Worm (Caenorhabditis elegans) whole organism, L1 larva: Measurements from ENCODE around the gene T20B12.4.
A peak's percentile ranks its signal among the peaks of the same experiment; 100 is the strongest.

ENCODE experiments used
- C04F5.9 ChIP-seq: sonication (generic microtip); optimal IDR thresholded peaks from 2 replicates; lab custom pipeline; 2016; ENCODE audit warnings: missing genetic modification characterization, missing compliant biosample characterization
- C16A3.4 ChIP-seq: fragments of 150-350 bp; optimal IDR thresholded peaks from 2 replicates; lab custom pipeline; 2014; ENCODE audit warnings: missing biosample characterization, missing genetic modification characterization
- F16B12.6 ChIP-seq: fragments of 150-350 bp; optimal IDR thresholded peaks from 2 replicates; lab custom pipeline; 2014; ENCODE audit warnings: missing biosample characterization, missing genetic modification characterization
- Y116A8C.19 ChIP-seq: sonication (generic microtip); optimal IDR thresholded peaks from 2 replicates; lab custom pipeline; 2016; ENCODE audit warnings: missing compliant biosample characterization, missing genetic modification characterization, borderline replicate concordance
- aly-2 ChIP-seq: fragments of 150-350 bp; optimal IDR thresholded peaks from 2 replicates; lab custom pipeline; 2014; ENCODE audit warnings: missing biosample characterization, missing genetic modification characterization
- ama-1 ChIP-seq: fragments of 150-350 bp; optimal IDR thresholded peaks from 2 replicates; lab custom pipeline; 2014
- blmp-1 ChIP-seq: fragments of 150-350 bp; optimal IDR thresholded peaks from 2 replicates; lab custom pipeline; 2014; ENCODE audit warnings: missing biosample characterization, missing genetic modification characterization
- ceh-82 ChIP-seq, 3 experiments: fragments of 150-350 bp in 1 of 3; sonication (generic microtip) in 2 of 3; optimal IDR thresholded peaks; 2 replicates each; lab custom pipeline; 2014 to 2017; ENCODE audit warnings: missing biosample characterization in 3 of 3, missing genetic modification characterization in 3 of 3
- ces-1 ChIP-seq: fragments of 150-350 bp; optimal IDR thresholded peaks from 2 replicates; lab custom pipeline; 2014; ENCODE audit warnings: missing biosample characterization, missing genetic modification reagents, missing genetic modification characterization
- dpl-1 ChIP-seq, 3 experiments: fragments of 150-350 bp in 2 of 3; sonication (generic microtip) in 1 of 3; optimal IDR thresholded peaks; 2 replicates each; lab custom pipeline; 2014 to 2017; ENCODE audit warnings: missing biosample characterization in 3 of 3, missing genetic modification characterization in 3 of 3, missing genetic modification reagents in 3 of 3
- dsc-1 ChIP-seq: sonication (generic microtip); optimal IDR thresholded peaks from 2 replicates; lab custom pipeline; 2016; ENCODE audit warnings: mild to moderate bottlenecking, missing genetic modification characterization, missing compliant biosample characterization
- efl-1 ChIP-seq, 4 experiments: fragments of 150-350 bp; optimal IDR thresholded peaks in 3 of 4; peaks in 1 of 4; 1 replicate in 1 of 4; 2 replicates in 3 of 4; lab custom pipeline; 2014; ENCODE audit warnings: missing biosample characterization in 2 of 4, missing genetic modification characterization in 2 of 4, missing genetic modification reagents in 2 of 4
- efl-3 ChIP-seq: fragments of 200-800 bp; sonication (Bioruptor generic); optimal IDR thresholded peaks from 2 replicates; lab custom pipeline; 2018; ENCODE audit warnings: mild to moderate bottlenecking, missing genetic modification characterization, missing compliant biosample characterization
- egl-13 ChIP-seq: sonication (generic microtip); optimal IDR thresholded peaks from 2 replicates; lab custom pipeline; 2016; ENCODE audit warnings: missing genotype, missing genetic modification reagents, missing genetic modification characterization, missing compliant biosample characterization
- elt-3 ChIP-seq, 6 experiments: fragments of 150-350 bp in 1 of 6; sonication (generic microtip); optimal IDR thresholded peaks; 2 replicates each; lab custom pipeline; 2017 to 2018; ENCODE audit warnings: missing biosample characterization in 6 of 6, missing genetic modification characterization in 6 of 6, inconsistent platforms in 1 of 6
- ets-5 ChIP-seq: fragments of 200-800 bp; sonication (Bioruptor generic); IDR thresholded peaks from 2 replicates; pipeline ENCODE4 v1.3.6; 2022; ENCODE audit warnings: missing genetic modification characterization, missing compliant biosample characterization
- fkh-10 ChIP-seq: sonication (generic microtip); optimal IDR thresholded peaks from 2 replicates; lab custom pipeline; 2017; ENCODE audit warnings: missing biosample characterization, missing genetic modification reagents, missing genetic modification characterization
- fkh-8 ChIP-seq: sonication (generic microtip); optimal IDR thresholded peaks from 2 replicates; lab custom pipeline; 2016; ENCODE audit warnings: mild to moderate bottlenecking, missing genetic modification characterization, missing compliant biosample characterization
- hlh-4 ChIP-seq: sonication (generic microtip); optimal IDR thresholded peaks from 2 replicates; lab custom pipeline; 2016; ENCODE audit warnings: mild to moderate bottlenecking, missing genetic modification characterization, missing compliant biosample characterization
- hpl-2 ChIP-seq: fragments of 150-350 bp; optimal IDR thresholded peaks from 2 replicates; lab custom pipeline; 2014; ENCODE audit warnings: missing biosample characterization, missing genetic modification reagents, missing genetic modification characterization
- jun-1 ChIP-seq: fragments of 150-350 bp; optimal IDR thresholded peaks from 2 replicates; lab custom pipeline; 2014; ENCODE audit warnings: missing biosample characterization, missing genetic modification reagents, missing genetic modification characterization
- lin-14 ChIP-seq: fragments of 200-800 bp; sonication (Bioruptor generic); optimal IDR thresholded peaks from 2 replicates; lab custom pipeline; 2018; ENCODE audit warnings: mild to moderate bottlenecking, missing genetic modification characterization, moderate library complexity, missing compliant biosample characterization
- lin-15B ChIP-seq: fragments of 150-350 bp; sonication (generic microtip); optimal IDR thresholded peaks from 3 replicates; lab custom pipeline; 2014; ENCODE audit warnings: missing biosample characterization, missing genetic modification characterization
- lin-39 ChIP-seq: fragments of 150-350 bp; optimal IDR thresholded peaks from 2 replicates; lab custom pipeline; 2014; ENCODE audit warnings: missing biosample characterization, missing genetic modification reagents, missing genetic modification characterization
- mab-9 ChIP-seq: fragments of 200-800 bp; sonication (Bioruptor generic); IDR thresholded peaks from 2 replicates; pipeline ENCODE4 v1.3.6; 2022; ENCODE audit warnings: missing genetic modification reagents, missing genetic modification characterization, missing compliant biosample characterization
- mdl-1 ChIP-seq, 2 experiments: fragments of 150-350 bp; optimal IDR thresholded peaks; 2 replicates each; lab custom pipeline; 2014 to 2017; ENCODE audit warnings: missing biosample characterization in 2 of 2, missing genetic modification characterization in 2 of 2, inconsistent platforms in 1 of 2
- mep-1 ChIP-seq: fragments of 150-350 bp; optimal IDR thresholded peaks from 2 replicates; lab custom pipeline; 2014; ENCODE audit warnings: missing biosample characterization, missing genetic modification characterization
- nhr-11 ChIP-seq: fragments of 150-350 bp; optimal IDR thresholded peaks from 2 replicates; lab custom pipeline; 2014; ENCODE audit warnings: missing biosample characterization, missing genetic modification characterization
- nhr-20 ChIP-seq: sonication (generic microtip); optimal IDR thresholded peaks from 2 replicates; lab custom pipeline; 2016; ENCODE audit warnings: mild to moderate bottlenecking, missing genetic modification characterization, missing compliant biosample characterization
- nhr-237 ChIP-seq: fragments of 150-350 bp; optimal IDR thresholded peaks from 2 replicates; lab custom pipeline; 2014; ENCODE audit warnings: missing biosample characterization, missing genetic modification characterization
- nhr-71 ChIP-seq: sonication (generic microtip); optimal IDR thresholded peaks from 2 replicates; lab custom pipeline; 2016; ENCODE audit warnings: mild to moderate bottlenecking, missing genetic modification characterization, moderate library complexity, missing compliant biosample characterization
- nhr-76 ChIP-seq: sonication (generic microtip); optimal IDR thresholded peaks from 2 replicates; lab custom pipeline; 2017; ENCODE audit warnings: missing biosample characterization, missing genetic modification characterization
- nhr-84 ChIP-seq: sonication (generic microtip); optimal IDR thresholded peaks from 2 replicates; lab custom pipeline; 2017; ENCODE audit warnings: missing biosample characterization, missing genetic modification characterization
- nhr-90 ChIP-seq: sonication (generic microtip); optimal IDR thresholded peaks from 2 replicates; lab custom pipeline; 2016; ENCODE audit warnings: mild to moderate bottlenecking, missing genetic modification characterization, missing compliant biosample characterization; ENCODE audit not compliant: poor library complexity
- pag-3 ChIP-seq: sonication (generic microtip); optimal IDR thresholded peaks from 2 replicates; lab custom pipeline; 2017; ENCODE audit warnings: missing genetic modification characterization, mild to moderate bottlenecking, missing compliant biosample characterization, antibody characterized with exemption, borderline replicate concordance; ENCODE audit not compliant: insufficient read depth
- pax-3 ChIP-seq: fragments of 200-800 bp; sonication (Bioruptor generic); optimal IDR thresholded peaks from 2 replicates; lab custom pipeline; 2018; ENCODE audit warnings: mild to moderate bottlenecking, missing genetic modification characterization, moderate library complexity, missing compliant biosample characterization
- pqm-1 ChIP-seq: sonication (generic microtip); optimal IDR thresholded peaks from 3 replicates; lab custom pipeline; 2017; ENCODE audit warnings: missing biosample characterization, missing genetic modification characterization
- skn-1 ChIP-seq: fragments of 150-350 bp; optimal IDR thresholded peaks from 2 replicates; lab custom pipeline; 2014; ENCODE audit warnings: missing biosample characterization, missing genetic modification characterization
- snu-23 ChIP-seq: sonication (generic microtip); optimal IDR thresholded peaks from 2 replicates; lab custom pipeline; 2016; ENCODE audit warnings: missing genetic modification characterization, missing compliant biosample characterization
- sox-4 ChIP-seq: sonication (generic microtip); optimal IDR thresholded peaks from 2 replicates; lab custom pipeline; 2016; ENCODE audit warnings: missing genetic modification characterization, missing compliant biosample characterization
- sup-37 ChIP-seq: fragments of 200-800 bp; sonication (Bioruptor generic); optimal IDR thresholded peaks from 2 replicates; lab custom pipeline; 2018; ENCODE audit warnings: mild to moderate bottlenecking, missing genetic modification characterization, missing compliant biosample characterization
- tlp-1 ChIP-seq: fragments of 150-350 bp; optimal IDR thresholded peaks from 2 replicates; lab custom pipeline; 2014; ENCODE audit warnings: missing biosample characterization, missing genetic modification characterization
- unc-30 ChIP-seq: sonication (generic microtip); optimal IDR thresholded peaks from 2 replicates; lab custom pipeline; 2017; ENCODE audit warnings: missing biosample characterization, missing genetic modification characterization
- unc-62 ChIP-seq: fragments of 150-350 bp; optimal IDR thresholded peaks from 2 replicates; lab custom pipeline; 2014; ENCODE audit warnings: missing biosample characterization, missing genetic modification reagents, missing genetic modification characterization
- zip-4 ChIP-seq: fragments of 200-800 bp; sonication (Bioruptor generic); optimal IDR thresholded peaks from 2 replicates; lab custom pipeline; 2018; ENCODE audit warnings: mild to moderate bottlenecking, missing genetic modification characterization, moderate library complexity, missing compliant biosample characterization

T20B12.4 gene

DNA sequence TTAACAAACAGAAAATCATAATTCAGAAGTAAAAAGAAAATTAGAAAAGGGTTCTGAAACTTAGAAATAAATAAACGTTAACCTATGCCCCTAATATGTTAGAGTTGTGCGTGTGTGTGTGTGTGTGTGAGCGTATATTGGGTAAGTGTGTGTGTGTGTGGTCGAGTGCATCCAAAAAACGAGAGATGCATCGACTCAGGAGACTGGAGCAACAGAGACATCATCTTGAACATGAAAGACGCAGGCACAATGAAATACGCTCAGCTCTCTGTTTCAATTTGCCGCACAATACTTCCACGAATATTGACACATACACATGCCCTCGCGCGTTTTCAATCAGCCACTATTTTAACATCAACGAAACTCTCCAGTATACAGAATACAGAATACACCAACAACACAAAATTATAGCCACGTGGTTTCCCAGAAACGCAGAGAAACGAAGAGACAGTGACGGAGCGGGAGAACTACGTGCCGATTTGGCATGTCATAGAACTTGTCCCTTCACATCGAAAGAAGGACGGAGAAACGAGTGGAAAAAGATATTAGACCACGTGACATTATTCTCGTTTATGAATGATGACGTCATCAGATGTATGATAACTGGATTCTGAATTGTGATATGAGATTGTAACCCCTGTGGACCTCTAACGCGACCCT, 8.8 kb downstream of the T20B12.4 start (continued):
- TF ChIP-seq ces-1 (GFP tag; lab: Kevin White, UChicago) (no peak), skn-1 (peak; percentile 46), nhr-76 (tag; lab: Kevin White, UChicago) (no peak), unc-62 (GFP tag; lab: Kevin White, UChicago) (no peak), egl-13 (no peak), snu-23 (GFP tag; lab: Kevin White, UChicago) (peak; percentile 96), pqm-1 (tag; lab: Kevin White, UChicago) (no peak), hlh-4 (tag; lab: Kevin White, UChicago) (no peak), fkh-10 (GFP tag; lab: Kevin White, UChicago) (no peak), ama-1 (lab: Kevin White, UChicago) (no peak), elt-3 (tag; optimal IDR thresholded peaks at IDR 0.05; lab: Kevin White, UChicago) (peak in 5 of 6 experiments; percentile 14 to 91 (median 53)), lin-39 (tag; lab: Kevin White, UChicago) (no peak), dpl-1 (GFP tag; optimal IDR thresholded peaks at IDR 0.05; lab: Kevin White, UChicago) (peak; percentile 41 to 57 (median 42)), pax-3 (tag; lab: Kevin White, UChicago) (no peak), tlp-1 (no peak), aly-2 (tag; lab: Kevin White, UChicago) (peak; percentile 27), C04F5.9 (tag; lab: Kevin White, UChicago) (peak; percentile 4), nhr-11 (tag; lab: Kevin White, UChicago) (no peak), dsc-1 (tag; lab: Kevin White, UChicago) (peak; percentile 14), C16A3.4 (tag; lab: Kevin White, UChicago) (peak; percentile 63), F16B12.6 (tag; lab: Kevin White, UChicago) (peak; percentile 27), lin-14 (peak; percentile 90), nhr-71 (tag; lab: Kevin White, UChicago) (peak; percentile 93), jun-1 (tag; lab: Kevin White, UChicago) (peak; percentile 58), efl-1 (optimal IDR thresholded peaks at IDR 0.05; lab: Kevin White, UChicago) (peak; percentile 10 to 50), efl-1 (GFP tag; optimal IDR thresholded peaks at IDR 0.05 in 1 of 2; lab: Kevin White, UChicago) (peak; percentile 26 to 93), ets-5 (GFP tag; lab: Robert Waterston, UW) (no peak), fkh-8 (tag; lab: Kevin White, UChicago) (peak; percentile 40), ceh-82 (tag; optimal IDR thresholded peaks at IDR 0.05; lab: Kevin White, UChicago) (peak in 1 of 3 experiments; percentile 19), efl-3 (no peak), zip-4 (GFP tag; lab: Kevin White, UChicago) (no peak), sup-37 (GFP tag; lab: Kevin White, UChicago) (no peak), mab-9 (GFP tag; lab: Robert Waterston, UW) (no peak), mdl-1 (tag; optimal IDR thresholded peaks at IDR 0.05; lab: Kevin White, UChicago) (peak in 1 of 2 experiments; percentile 98), nhr-90 (peak; percentile 90), blmp-1 (tag; lab: Kevin White, UChicago) (peak; percentile 89), lin-15B (tag; lab: Kevin White, UChicago) (no peak)

DNA sequence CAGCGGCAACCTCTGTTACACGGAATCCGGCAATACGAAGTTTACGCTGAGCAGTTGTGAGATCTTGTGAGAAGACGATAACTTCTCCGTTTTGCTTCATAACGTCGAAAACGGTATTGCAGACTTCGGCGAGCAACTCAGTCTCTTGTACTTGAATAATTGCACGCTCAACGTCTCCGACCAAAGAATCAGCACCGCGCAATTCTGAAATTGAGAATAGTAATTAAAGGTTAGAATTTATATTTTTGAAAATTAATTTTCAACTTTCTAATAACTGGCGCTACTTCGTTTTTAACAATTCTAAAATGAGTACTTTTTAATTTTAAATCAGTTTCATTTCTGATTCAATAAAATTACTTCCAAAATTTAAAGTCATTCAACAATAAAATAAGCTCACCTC, 11.0 kb downstream of the T20B12.4 start:
- TF ChIP-seq C04F5.9 (tag; lab: Kevin White, UChicago) (no peak), nhr-84 (no peak), C16A3.4 (tag; lab: Kevin White, UChicago) (no peak), hlh-4 (tag; lab: Kevin White, UChicago) (no peak), pag-3 (tag; lab: Kevin White, UChicago) (no peak), efl-3 (no peak), unc-30 (tag; lab: Kevin White, UChicago) (no peak), sox-4 (no peak), hpl-2 (GFP tag; lab: Kevin White, UChicago) (no peak), fkh-8 (tag; lab: Kevin White, UChicago) (no peak), snu-23 (GFP tag; lab: Kevin White, UChicago) (no peak), Y116A8C.19 (tag; lab: Kevin White, UChicago) (no peak), mdl-1 (tag; optimal IDR thresholded peaks at IDR 0.05; lab: Kevin White, UChicago) (no peak), mep-1 (tag; lab: Kevin White, UChicago) (no peak), nhr-20 (tag; lab: Kevin White, UChicago) (no peak), nhr-237 (no peak)
